Worm (Caenorhabditis elegans): ENCODE data around the gene lov-1.

Gene lov-1

ce11 chrII:10067817-10068216 lies 53.8 kb downstream of the lov-1 start, which contains the start of gene die-1:
Gene die-1 (minus strand): TSS chrII:10067917.
- TF ChIP-seq lsy-2 (tag; optimal IDR thresholded peaks at IDR 0.05) (no peak), nhr-25 (tag; optimal IDR thresholded peaks at IDR 0.05; ENCODE audit: borderline replicate concordance, insufficient read depth) (no peak), lin-1 (GFP tag; IDR thresholded peaks at IDR 0.05) (no peak), daf-19 (GFP tag; conservative IDR thresholded peaks at IDR 0.05) (no peak), nhr-77 (tag; optimal IDR thresholded peaks at IDR 0.05) (no peak), nhr-237 (tag; optimal IDR thresholded peaks at IDR 0.05) (no peak), F37D6.2 (tag; optimal IDR thresholded peaks at IDR 0.05) (no peak), hif-1 (tag; optimal IDR thresholded peaks at IDR 0.05) (no peak), T26A8.4 (GFP tag; IDR thresholded peaks at IDR 0.05) (no peak), snpc-4 (tag; optimal IDR thresholded peaks at IDR 0.05) (no peak), sdz-12 (GFP tag; optimal IDR thresholded peaks at IDR 0.05) (no peak), nhr-11 (tag; optimal IDR thresholded peaks at IDR 0.05) (no peak), F44E2.7 (GFP tag; IDR thresholded peaks at IDR 0.05) (no peak), hlh-11 (tag; optimal IDR thresholded peaks at IDR 0.05) (no peak)

ce11 chrII:10065472-10065871 lies 56.2 kb downstream of the lov-1 start:
- no peak for TF ChIP-seq nhr-6 (tag; optimal IDR thresholded peaks at IDR 0.05)
- TF ChIP-seq vab-7 (GFP tag; IDR thresholded peaks at IDR 0.05) = no peak

- no peak for TF ChIP-seq spr-1 (tag; optimal IDR thresholded peaks at IDR 0.05)
- no peak for TF ChIP-seq duxl-1 (tag; optimal IDR thresholded peaks at IDR 0.05; ENCODE audit: poor library complexity)
- TF ChIP-seq Y5F2A.4 (GFP tag; optimal IDR thresholded peaks at IDR 0.05) = no peak
- TF ChIP-seq nhr-41 (GFP tag; IDR thresholded peaks at IDR 0.05) = no peak
- TF ChIP-seq sdz-12 (GFP tag; optimal IDR thresholded peaks at IDR 0.05) = no peak
- no peak for TF ChIP-seq nhr-77 (tag; optimal IDR thresholded peaks at IDR 0.05)
- TF ChIP-seq egl-43 (GFP tag; IDR thresholded peaks at IDR 0.05) = no peak
- no peak for TF ChIP-seq egl-27 (tag; optimal IDR thresholded peaks at IDR 0.05)
- no peak for TF ChIP-seq nhr-76 (tag; optimal IDR thresholded peaks at IDR 0.05)
- TF ChIP-seq mxl-2 (GFP tag; conservative IDR thresholded peaks at IDR 0.05) = no peak
- TF ChIP-seq fos-1 (tag; optimal IDR thresholded peaks at IDR 0.05) = no peak
- no peak for TF ChIP-seq snpc-1.2 (GFP tag; IDR thresholded peaks at IDR 0.05)
- TF ChIP-seq arid-1 (GFP tag; conservative IDR thresholded peaks at IDR 0.05) = no peak
- no peak for TF ChIP-seq ztf-7 (tag; optimal IDR thresholded peaks at IDR 0.05)
These were observed 61.1 kb downstream of the lov-1 start, which contains the start of gene stg-1 for ce11 chrII:10060508-10060907. Gene stg-1 (minus strand): TSS chrII:10060660.
